Fruit fly (Drosophila melanogaster): ENCODE results near the gene CG13282.

DNA sequence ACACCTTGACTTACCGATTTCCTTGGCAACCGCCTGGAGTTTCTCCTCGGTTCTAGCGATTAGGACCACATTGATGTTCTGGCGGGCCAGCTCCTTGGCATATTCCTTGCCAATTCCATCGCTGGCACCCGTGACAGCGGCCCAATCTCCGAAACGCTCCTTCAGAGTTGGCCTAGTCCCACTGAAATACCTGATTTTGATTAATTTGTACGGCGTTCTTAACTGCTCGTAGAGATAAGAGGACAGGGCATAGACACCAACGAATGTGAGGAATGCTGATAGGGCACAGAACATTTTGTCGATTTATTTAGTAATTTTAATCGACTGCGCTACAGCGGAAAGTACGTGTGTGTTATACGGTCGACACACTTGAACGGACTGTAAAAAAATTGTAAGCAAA is 26.8 kb upstream of the CG13282 start, which contains the start of gene CG6012:
- TF ChIP-seq CG11617 (GFP tag; optimal IDR thresholded peaks at IDR 0.05) (no peak), CG5204 (GFP tag; optimal IDR thresholded peaks at IDR 0.05) (no peak)

Measured in whole organism, adult.